Worm (Caenorhabditis elegans): ENCODE results near the gene nspg-14.

nspg-14 gene

DNA sequence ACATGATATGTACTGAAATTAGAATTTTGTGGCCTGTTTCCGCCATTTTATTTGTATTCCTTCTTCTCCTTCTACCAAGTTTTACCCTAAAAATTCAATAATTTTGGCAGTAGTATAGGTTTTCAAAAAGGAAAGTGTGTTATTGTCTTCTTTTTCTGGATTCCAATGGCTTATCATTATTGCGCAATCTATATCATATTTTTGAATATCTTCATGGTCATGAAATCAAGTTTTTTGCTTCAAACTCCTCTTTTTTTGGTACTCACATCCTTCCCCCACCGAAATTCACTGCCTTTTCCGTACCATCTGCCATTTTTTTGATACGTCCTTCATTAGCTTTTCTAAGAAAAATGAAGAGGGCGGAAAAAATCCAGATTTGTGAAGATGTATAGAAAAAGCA, 4.1 kb upstream of the nspg-14 start:
- no peak for TF ChIP-seq nhr-67 (tag; optimal IDR thresholded peaks at IDR 0.05)

- TF ChIP-seq nhr-23 (tag; optimal IDR thresholded peaks at IDR 0.05) (no peak), pqm-1 (tag; optimal IDR thresholded peaks at IDR 0.05) (no peak), fkh-2 (tag; optimal IDR thresholded peaks at IDR 0.05) (no peak), elt-3 (tag; optimal IDR thresholded peaks at IDR 0.05) (no peak), hmg-11 (tag; optimal IDR thresholded peaks at IDR 0.05) (no peak), lin-15B (tag; optimal IDR thresholded peaks at IDR 0.05) (no peak), nhr-76 (tag; optimal IDR thresholded peaks at IDR 0.05) (no peak), ZK546.5 (tag; optimal IDR thresholded peaks at IDR 0.05) (no peak), unc-39 (tag; optimal IDR thresholded peaks at IDR 0.05) (no peak), elt-1 (tag; optimal IDR thresholded peaks at IDR 0.05) (no peak), aly-2 (tag; optimal IDR thresholded peaks at IDR 0.05) (no peak), nfya-1 (tag; optimal IDR thresholded peaks at IDR 0.05; ENCODE audit: insufficient read depth) (no peak), daf-12 (tag; optimal IDR thresholded peaks at IDR 0.05) (no peak), lin-39 (tag; optimal IDR thresholded peaks at IDR 0.05) (no peak), snpc-4 (tag; optimal IDR thresholded peaks at IDR 0.05) (no peak), elt-2 (tag; optimal IDR thresholded peaks at IDR 0.05) (no peak), ceh-9 (tag; optimal IDR thresholded peaks at IDR 0.05) (no peak)
Observed at ce11 chrX:5249603-5250002, 3.2 kb upstream of the nspg-14 start, which contains the start of gene Y34B4A.10. Gene Y34B4A.10, plus strand, starts transcription at chrX:5249903.

DNA sequence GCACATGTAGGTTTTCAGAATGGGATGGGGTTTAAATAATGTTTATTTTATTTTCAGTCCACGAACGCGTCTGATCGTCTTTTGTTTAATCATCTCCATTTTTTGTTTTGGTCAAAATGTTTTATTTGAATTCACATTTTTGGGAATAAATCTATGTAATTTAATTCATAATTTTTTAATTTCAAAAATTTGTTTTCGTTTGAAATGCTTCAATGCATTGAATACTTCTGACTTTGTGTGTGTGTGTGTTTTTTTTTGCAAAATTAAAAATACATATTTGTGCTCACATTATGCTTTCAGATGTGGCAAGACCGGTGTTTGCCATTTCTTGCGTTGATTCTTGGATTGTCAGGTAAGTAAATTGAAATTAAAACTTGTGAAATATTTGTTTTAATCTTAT, 2.0 kb downstream of the nspg-14 start, which contains the start of gene nspg-13:
nspg-13 (plus strand) TSS at position 301 of the 400 bp plus-strand sequence.
- TF ChIP-seq nfya-1 (tag; optimal IDR thresholded peaks at IDR 0.05; ENCODE audit: insufficient read depth) = no peak
- TF ChIP-seq lin-39 (tag; optimal IDR thresholded peaks at IDR 0.05) = no peak
- no peak for TF ChIP-seq egl-5 (tag; optimal IDR thresholded peaks at IDR 0.05)
- TF ChIP-seq nhr-11 (tag; optimal IDR thresholded peaks at IDR 0.05) = no peak
- no peak for TF ChIP-seq ceh-9 (tag; optimal IDR thresholded peaks at IDR 0.05)
- no peak for TF ChIP-seq lsy-12 (tag; optimal IDR thresholded peaks at IDR 0.05)
- TF ChIP-seq ZK546.5 (tag; optimal IDR thresholded peaks at IDR 0.05) = no peak
- no peak for TF ChIP-seq nhr-12 (tag; optimal IDR thresholded peaks at IDR 0.05)
- TF ChIP-seq daf-12 (tag; optimal IDR thresholded peaks at IDR 0.05) = no peak
- TF ChIP-seq fos-1 (tag; optimal IDR thresholded peaks at IDR 0.05) = no peak
- TF ChIP-seq elt-3 (tag; optimal IDR thresholded peaks at IDR 0.05) = no peak
- no peak for TF ChIP-seq nhr-76 (tag; optimal IDR thresholded peaks at IDR 0.05)
- TF ChIP-seq aly-2 (tag; optimal IDR thresholded peaks at IDR 0.05) = no peak
- TF ChIP-seq mdl-1 (tag; optimal IDR thresholded peaks at IDR 0.05) = no peak
- TF ChIP-seq eor-1 (tag; optimal IDR thresholded peaks at IDR 0.05) = no peak
- no peak for TF ChIP-seq ztf-11 (tag; optimal IDR thresholded peaks at IDR 0.05)
- no peak for TF ChIP-seq nhr-23 (tag; optimal IDR thresholded peaks at IDR 0.05)

DNA sequence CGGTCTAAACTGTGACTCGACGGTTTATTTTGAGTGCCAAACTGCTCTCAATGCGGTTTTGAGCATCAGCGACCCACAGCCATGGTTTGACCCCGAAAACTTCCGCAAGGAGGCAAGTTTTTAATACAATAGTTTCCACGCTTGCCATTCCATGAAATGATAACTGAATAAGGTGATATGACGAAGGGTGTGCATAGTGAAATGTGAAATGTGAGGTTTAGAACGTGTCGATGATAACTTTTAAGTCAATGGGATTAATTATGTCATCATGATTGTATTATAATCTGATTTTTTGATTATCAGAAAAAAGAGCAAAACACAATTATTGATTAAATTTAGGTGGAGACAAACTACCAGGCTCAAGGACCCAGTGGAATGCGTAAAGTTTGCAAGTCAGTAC, 2.5 kb downstream of the nspg-14 start:
- no peak for TF ChIP-seq aly-2 (tag; optimal IDR thresholded peaks at IDR 0.05)
- TF ChIP-seq nhr-43 (tag; optimal IDR thresholded peaks at IDR 0.05; ENCODE audit: poor library complexity, severe bottlenecking) = no peak
- TF ChIP-seq elt-2 (tag; optimal IDR thresholded peaks at IDR 0.05) = peak; percentile 73
- TF ChIP-seq ceh-16 (tag; optimal IDR thresholded peaks at IDR 0.05) = no peak
- no peak for TF ChIP-seq mdl-1 (tag; optimal IDR thresholded peaks at IDR 0.05)

DNA sequence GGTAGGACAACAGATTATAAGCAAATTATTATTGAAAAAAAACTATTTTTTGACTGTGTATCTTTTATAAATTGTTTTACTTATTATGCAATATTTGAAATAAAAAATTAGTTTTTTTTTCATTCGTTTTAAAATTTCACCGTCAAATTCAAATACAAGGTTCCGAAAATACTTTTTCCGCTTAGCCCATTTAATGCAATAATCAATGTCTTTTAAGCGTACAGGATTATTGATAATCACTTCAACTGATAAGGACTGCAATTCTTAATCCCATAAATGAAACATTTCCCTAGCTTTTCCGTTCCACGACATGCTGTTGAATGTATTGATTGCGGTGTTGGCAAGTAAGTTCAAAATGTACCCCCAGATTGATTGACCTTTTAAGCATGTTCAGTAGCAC, 4.2 kb downstream of the nspg-14 start, which contains the start of gene nspg-12:
nspg-12 (plus strand) TSS at position 301 of the 400 bp plus-strand sequence.
- TF ChIP-seq nhr-11 (tag; optimal IDR thresholded peaks at IDR 0.05) (no peak), elt-1 (tag; optimal IDR thresholded peaks at IDR 0.05) (no peak), ceh-16 (tag; optimal IDR thresholded peaks at IDR 0.05) (no peak), snpc-4 (tag; optimal IDR thresholded peaks at IDR 0.05) (no peak), elt-2 (tag; optimal IDR thresholded peaks at IDR 0.05) (peak; percentile 44)

ce11 chrX:5260389-5260788, 7.5 kb downstream of the nspg-14 start:
- no peak for TF ChIP-seq jun-1 (tag; optimal IDR thresholded peaks at IDR 0.05)
- TF ChIP-seq fkh-2 (tag; optimal IDR thresholded peaks at IDR 0.05) = no peak

DNA sequence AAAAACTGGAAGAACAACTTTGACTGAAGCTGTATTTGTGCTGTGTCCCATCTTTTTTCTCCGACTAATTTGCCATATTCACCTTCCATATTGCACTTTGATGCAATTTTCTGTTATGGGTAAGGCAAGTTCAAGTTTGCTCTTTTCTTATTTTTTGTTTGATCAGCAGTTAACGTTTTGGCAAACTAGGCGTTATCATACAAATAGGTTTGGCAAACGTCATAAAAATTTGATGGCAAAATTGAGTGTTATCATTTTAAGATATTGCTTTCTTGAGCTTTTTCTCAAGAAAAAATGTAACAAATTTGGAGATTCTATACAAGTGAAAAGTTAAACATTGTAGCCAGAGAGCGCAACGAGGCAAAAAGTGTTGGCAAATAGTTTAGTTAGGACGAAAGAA, 9.2 kb downstream of the nspg-14 start:
- TF ChIP-seq pqm-1 (tag; optimal IDR thresholded peaks at IDR 0.05) (peak; percentile 32), elt-2 (tag; optimal IDR thresholded peaks at IDR 0.05) (peak; percentile 64), lin-15B (tag; optimal IDR thresholded peaks at IDR 0.05) (no peak), hmg-11 (tag; optimal IDR thresholded peaks at IDR 0.05) (no peak), mml-1 (tag; optimal IDR thresholded peaks at IDR 0.05) (no peak)
